Worm (Caenorhabditis elegans): ENCODE measurements around the gene C54E10.11.

DNA sequence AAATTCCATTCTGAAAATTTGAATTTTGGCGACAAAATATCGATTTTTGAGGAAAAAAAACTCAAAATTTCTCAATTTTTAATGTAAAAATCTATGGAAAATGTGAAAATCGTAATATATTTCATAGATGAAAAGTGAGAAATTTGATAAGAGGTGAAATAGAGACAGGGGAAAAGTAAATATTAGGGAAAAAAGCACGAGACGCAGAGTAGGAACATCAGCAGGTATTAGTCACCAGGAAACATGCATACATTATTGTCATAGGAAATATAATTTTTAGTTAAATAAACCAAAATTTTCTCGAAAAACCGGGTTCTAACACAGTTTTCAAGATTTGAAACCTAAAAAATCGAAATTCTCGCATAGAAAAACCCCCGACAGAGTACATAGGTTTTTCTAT, 1.2 kb downstream of the C54E10.11 start, which contains the start of gene nhr-170:
- TF ChIP-seq lim-6 (tag; optimal IDR thresholded peaks at IDR 0.05) (no peak), ref-2 (tag; optimal IDR thresholded peaks at IDR 0.05) (no peak), dve-1 (tag; optimal IDR thresholded peaks at IDR 0.05) (no peak), tbx-2 (tag; optimal IDR thresholded peaks at IDR 0.05) (no peak), sox-4 (tag; optimal IDR thresholded peaks at IDR 0.05) (no peak), pat-9 (tag; optimal IDR thresholded peaks at IDR 0.05) (no peak), nfya-1 (tag; optimal IDR thresholded peaks at IDR 0.05) (no peak), ceh-6 (GFP tag; optimal IDR thresholded peaks at IDR 0.05) (no peak)
